Worm (Caenorhabditis elegans): ENCODE measurements around the gene str-176.

DNA sequence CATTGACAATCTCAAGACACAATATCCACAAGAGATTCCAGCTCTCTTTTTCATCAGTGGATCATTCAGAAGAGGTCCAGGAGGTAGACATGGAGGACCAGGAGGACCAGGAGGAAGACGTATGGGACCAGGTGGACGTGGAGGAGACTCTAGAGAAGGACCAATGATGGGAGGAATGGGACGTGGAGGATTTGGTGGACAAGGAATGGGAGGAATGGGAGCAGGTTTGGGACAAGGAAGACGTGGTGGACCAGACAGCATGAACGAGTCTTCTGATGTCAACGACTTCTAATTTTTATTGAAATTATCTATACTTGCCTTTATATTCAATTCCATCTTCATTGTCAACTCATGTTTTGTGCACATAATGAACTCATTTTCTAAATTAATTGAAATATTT lies 24.4 kb upstream of the str-176 start:
- no peak for TF ChIP-seq nhr-10 (tag; optimal IDR thresholded peaks at IDR 0.05)
- TF ChIP-seq nhr-11 (tag; optimal IDR thresholded peaks at IDR 0.05): no peak
- no peak for TF ChIP-seq ztf-11 (tag; optimal IDR thresholded peaks at IDR 0.05)
- no peak for TF ChIP-seq zag-1 (tag; optimal IDR thresholded peaks at IDR 0.05)
- no peak for TF ChIP-seq snpc-4 (tag; optimal IDR thresholded peaks at IDR 0.05)
- TF ChIP-seq lin-13 (GFP tag; optimal IDR thresholded peaks at IDR 0.05): no peak
- TF ChIP-seq unc-62 (GFP tag; optimal IDR thresholded peaks at IDR 0.05): no peak
- TF ChIP-seq nhr-25 (tag; optimal IDR thresholded peaks at IDR 0.05): no peak

Data from whole organism, L2 larva.